In genomic region chr2L:14047170-14047632, dm6 we compare ENCODE assay signal across 1 fruit fly cellular context.
A peak's percentile ranks its signal among the peaks of the same experiment; 100 is the strongest.
TF ChIP-seq lines count a peak whose summit lies in the region.

Gene NimC4 (plus strand): TSS chr2L:14047582.

TF ChIP-seq in whole organism, embryonic, 481 proteins besides CTCF, POLR2A, EP300 and RAD21 (continued from another document and continues in another):
- TF ChIP-seq CG2129 (GFP tag; IDR thresholded peaks at IDR 0.05; lab: Robert Waterston, UW; ENCODE audit: partially characterized antibody) (no peak), CG6175 (GFP tag; IDR thresholded peaks at IDR 0.05; lab: Robert Waterston, UW) (no peak), CG11504 (tag; optimal IDR thresholded peaks at IDR 0.05; lab: Kevin White, UChicago) (peak; percentile 57), tgo (GFP tag; IDR thresholded peaks at IDR 0.05; lab: Robert Waterston, UW) (peak; percentile 71), bigmax (GFP tag; optimal IDR thresholded peaks at IDR 0.05; lab: Kevin White, UChicago) (no peak), CG7786 (GFP tag; optimal IDR thresholded peaks at IDR 0.05; lab: Kevin White, UChicago) (peak; percentile 73), bbx (GFP tag; IDR thresholded peaks at IDR 0.05; lab: Robert Waterston, UW; ENCODE audit: partially characterized antibody) (no peak), tio (GFP tag; optimal IDR thresholded peaks at IDR 0.05; lab: Kevin White, UChicago) (peak; percentile 80), fd96Cb (tag; optimal IDR thresholded peaks at IDR 0.05; lab: Kevin White, UChicago) (peak; percentile 79), CG10565 (GFP tag; optimal IDR thresholded peaks at IDR 0.05; lab: Kevin White, UChicago) (peak; percentile 45), Hr39 (optimal IDR thresholded peaks at IDR 0.05; lab: Kevin White, UChicago) (no peak), CoRest (tag; optimal IDR thresholded peaks at IDR 0.05; lab: Kevin White, UChicago) (peak; percentile 66), Awh (GFP tag; IDR thresholded peaks at IDR 0.05; lab: Robert Waterston, UW) (peak; percentile 49; the same call in 1 of the 2 replicates), twi (tag; optimal IDR thresholded peaks at IDR 0.05; lab: Kevin White, UChicago) (peak; percentile 77), Fer2 (tag; optimal IDR thresholded peaks at IDR 0.05; lab: Kevin White, UChicago) (no peak), CG7928 (GFP tag; optimal IDR thresholded peaks at IDR 0.05; lab: Kevin White, UChicago) (no peak), aop (GFP tag; IDR thresholded peaks at IDR 0.05; lab: Robert Waterston, UW) (peak; percentile 50), HLHmδ (GFP tag; optimal IDR thresholded peaks at IDR 0.05; lab: Kevin White, UChicago) (no peak), hkb (optimal IDR thresholded peaks at IDR 0.05; lab: Kevin White, UChicago) (no peak), hkb (GFP tag; IDR thresholded peaks at IDR 0.05; lab: Robert Waterston, UW) (peak; percentile 69), Hey (tag; optimal IDR thresholded peaks at IDR 0.05; lab: Kevin White, UChicago) (no peak), CG13296 (GFP tag; optimal IDR thresholded peaks at IDR 0.05; lab: Kevin White, UChicago) (no peak), MTF-1 (GFP tag; optimal IDR thresholded peaks at IDR 0.05; lab: Kevin White, UChicago; ENCODE audit: borderline replicate concordance) (peak; percentile 69), HmgD (GFP tag; optimal IDR thresholded peaks at IDR 0.05; lab: Kevin White, UChicago) (no peak), CG4820 (GFP tag; optimal IDR thresholded peaks at IDR 0.05; lab: Kevin White, UChicago) (peak; percentile 89), CG6654 (GFP tag; optimal IDR thresholded peaks at IDR 0.05; lab: Kevin White, UChicago) (no peak), pros (GFP tag; optimal IDR thresholded peaks at IDR 0.05; lab: Kevin White, UChicago) (peak; percentile 20), HHEX (GFP tag; optimal IDR thresholded peaks at IDR 0.05; lab: Kevin White, UChicago) (peak; percentile 12), gsb-n (tag; optimal IDR thresholded peaks at IDR 0.05; lab: Kevin White, UChicago) (peak; percentile 80), ara (GFP tag; IDR thresholded peaks at IDR 0.05; lab: Robert Waterston, UW) (peak; percentile 97), phol (tag; optimal IDR thresholded peaks at IDR 0.05; lab: Kevin White, UChicago) (peak; percentile 90), ken (GFP tag; IDR thresholded peaks at IDR 0.05; lab: Robert Waterston, UW) (peak; percentile 41; the same call in 1 of the 3 replicates), trh (GFP tag; optimal IDR thresholded peaks at IDR 0.05; lab: Kevin White, UChicago) (peak; percentile 58), CG10462 (GFP tag; optimal IDR thresholded peaks at IDR 0.05; lab: Kevin White, UChicago) (peak; percentile 82), CG13624 (GFP tag; optimal IDR thresholded peaks at IDR 0.05; lab: Kevin White, UChicago) (peak; percentile 32), Chrac-16 (GFP tag; optimal IDR thresholded peaks at IDR 0.05; lab: Kevin White, UChicago) (peak; percentile 89), zf30C (GFP tag; optimal IDR thresholded peaks at IDR 0.05; lab: Kevin White, UChicago) (peak; percentile 92), grau (tag; optimal IDR thresholded peaks at IDR 0.05; lab: Kevin White, UChicago) (peak; percentile 70), hth (optimal IDR thresholded peaks at IDR 0.05; lab: Kevin White, UChicago) (no peak), CG6683 (GFP tag; optimal IDR thresholded peaks at IDR 0.05; lab: Kevin White, UChicago) (no peak), gsb (GFP tag; IDR thresholded peaks at IDR 0.05; lab: Robert Waterston, UW) (no peak), NC2α (GFP tag; optimal IDR thresholded peaks at IDR 0.05; lab: Kevin White, UChicago) (peak; percentile 57), z (GFP tag; IDR thresholded peaks at IDR 0.05; lab: Robert Waterston, UW) (peak; percentile 56; the same call in 1 of the 3 replicates), ems (GFP tag; optimal IDR thresholded peaks at IDR 0.05; lab: Kevin White, UChicago) (peak; percentile 55), CG14667 (GFP tag; IDR thresholded peaks at IDR 0.05; lab: Robert Waterston, UW) (peak; percentile 61; the same call in 1 of the 2 replicates), en (GFP tag; optimal IDR thresholded peaks at IDR 0.05; lab: Kevin White, UChicago) (peak; percentile 64), ro (GFP tag; IDR thresholded peaks at IDR 0.05; lab: Robert Waterston, UW) (peak; percentile 30; the same call in 1 of the 2 replicates), BtbVII (GFP tag; optimal IDR thresholded peaks at IDR 0.05; lab: Kevin White, UChicago) (no peak), CG15696 (tag; optimal IDR thresholded peaks at IDR 0.05; lab: Kevin White, UChicago) (peak; percentile 99), D (optimal IDR thresholded peaks at IDR 0.05; lab: Kevin White, UChicago) (no peak), D (GFP tag; optimal IDR thresholded peaks at IDR 0.05; lab: Kevin White, UChicago) (peak; percentile 79), CG12299 (tag; optimal IDR thresholded peaks at IDR 0.05; lab: Kevin White, UChicago) (no peak), CG2120 (GFP tag; optimal IDR thresholded peaks at IDR 0.05; lab: Kevin White, UChicago) (no peak), Mes4 (GFP tag; optimal IDR thresholded peaks at IDR 0.05; lab: Kevin White, UChicago) (peak; percentile 63), CG7556 (GFP tag; optimal IDR thresholded peaks at IDR 0.05; lab: Kevin White, UChicago) (peak; percentile 73), da (GFP tag; optimal IDR thresholded peaks at IDR 0.05; lab: Kevin White, UChicago) (peak; percentile 36), CkIIα-i1 (GFP tag; IDR thresholded peaks at IDR 0.05; lab: Robert Waterston, UW) (no peak), nmo (GFP tag; optimal IDR thresholded peaks at IDR 0.05; lab: Kevin White, UChicago) (peak; percentile 85), tin (GFP tag; optimal IDR thresholded peaks at IDR 0.05; lab: Kevin White, UChicago) (peak; percentile 85), Bgb (GFP tag; IDR thresholded peaks at IDR 0.05; lab: Robert Waterston, UW; ENCODE audit: partially characterized antibody) (no peak), Antp (GFP tag; optimal IDR thresholded peaks at IDR 0.05; lab: Kevin White, UChicago) (peak; percentile 77), CG13424 (tag; optimal IDR thresholded peaks at IDR 0.05; lab: Kevin White, UChicago) (peak; percentile 61), Blimp-1 (GFP tag; optimal IDR thresholded peaks at IDR 0.05; lab: Kevin White, UChicago) (peak; percentile 54), mam (GFP tag; optimal IDR thresholded peaks at IDR 0.05; lab: Kevin White, UChicago) (peak; percentile 55), ind (GFP tag; optimal IDR thresholded peaks at IDR 0.05; lab: Kevin White, UChicago) (peak; percentile 15), Scr (GFP tag; IDR thresholded peaks at IDR 0.05; lab: Robert Waterston, UW; ENCODE audit: partially characterized antibody) (no peak), jing (GFP tag; optimal IDR thresholded peaks at IDR 0.05; lab: Kevin White, UChicago) (peak; percentile 51), CG17385 (GFP tag; optimal IDR thresholded peaks at IDR 0.05; lab: Kevin White, UChicago) (peak; percentile 42), Bdp1 (GFP tag; optimal IDR thresholded peaks at IDR 0.05; lab: Kevin White, UChicago) (peak; percentile 59), prd (optimal IDR thresholded peaks at IDR 0.05; lab: Kevin White, UChicago) (no peak), prd (GFP tag; IDR thresholded peaks at IDR 0.05; lab: Robert Waterston, UW) (peak; percentile 99), zen (tag; optimal IDR thresholded peaks at IDR 0.05; lab: Kevin White, UChicago) (peak; percentile 99), CG3847 (GFP tag; IDR thresholded peaks at IDR 0.05; lab: Robert Waterston, UW) (no peak), CG18599 (GFP tag; optimal IDR thresholded peaks at IDR 0.05; lab: Kevin White, UChicago) (peak; percentile 51), dmrt11E (tag; optimal IDR thresholded peaks at IDR 0.05; lab: Kevin White, UChicago) (peak; percentile 98), row (GFP tag; IDR thresholded peaks at IDR 0.05; lab: Robert Waterston, UW) (peak; percentile 77), rib (GFP tag; IDR thresholded peaks at IDR 0.05; lab: Robert Waterston, UW) (no peak), Adf1 (GFP tag; IDR thresholded peaks at IDR 0.05; lab: Robert Waterston, UW) (no peak), CG17328 (GFP tag; IDR thresholded peaks at IDR 0.05; lab: Robert Waterston, UW) (peak; percentile 87), fru (optimal IDR thresholded peaks at IDR 0.05; lab: Kevin White, UChicago) (no peak), Pdp1 (GFP tag; optimal IDR thresholded peaks at IDR 0.05; lab: Kevin White, UChicago) (peak; percentile 74 to 83), bab2 (GFP tag; optimal IDR thresholded peaks at IDR 0.05; lab: Kevin White, UChicago) (peak; percentile 65), bowl (GFP tag; IDR thresholded peaks at IDR 0.05; lab: Robert Waterston, UW) (no peak), vvl (GFP tag; IDR thresholded peaks at IDR 0.05; lab: Robert Waterston, UW) (peak; percentile 82), CG2678 (tag; optimal IDR thresholded peaks at IDR 0.05; lab: Kevin White, UChicago) (peak; percentile 64), yki (optimal IDR thresholded peaks at IDR 0.05; lab: Kevin White, UChicago) (no peak), chinmo (GFP tag; IDR thresholded peaks at IDR 0.05; lab: Robert Waterston, UW; ENCODE audit: partially characterized antibody) (no peak), CG17361 (GFP tag; IDR thresholded peaks at IDR 0.05; lab: Robert Waterston, UW) (peak; percentile 83), Nf-YA (GFP tag; IDR thresholded peaks at IDR 0.05; lab: Robert Waterston, UW) (no peak), CG42726 (GFP tag; IDR thresholded peaks at IDR 0.05; lab: Robert Waterston, UW; ENCODE audit: partially characterized antibody) (no peak), CG6791 (GFP tag; IDR thresholded peaks at IDR 0.05; lab: Robert Waterston, UW; ENCODE audit: partially characterized antibody) (no peak), Mad (GFP tag; optimal IDR thresholded peaks at IDR 0.05; lab: Kevin White, UChicago) (peak; percentile 67), H2.0 (GFP tag; IDR thresholded peaks at IDR 0.05; lab: Robert Waterston, UW) (peak; percentile 70), CG8478 (optimal IDR thresholded peaks at IDR 0.05; lab: Kevin White, UChicago) (no peak), CG7987 (GFP tag; optimal IDR thresholded peaks at IDR 0.05; lab: Kevin White, UChicago) (no peak), CG11696 (GFP tag; IDR thresholded peaks at IDR 0.05; lab: Robert Waterston, UW) (0 out of 2 replicates have a peak, but pooled peaks have one; percentile 39), cato (GFP tag; optimal IDR thresholded peaks at IDR 0.05; lab: Kevin White, UChicago; ENCODE audit: borderline replicate concordance) (peak; percentile 60), stc (GFP tag; IDR thresholded peaks at IDR 0.05; lab: Robert Waterston, UW) (peak; percentile 66; the same call in 1 of the 2 replicates), sim (GFP tag; IDR thresholded peaks at IDR 0.05; lab: Robert Waterston, UW) (peak; percentile 84), Trl (optimal IDR thresholded peaks at IDR 0.05; lab: Kevin White, UChicago) (no peak), Trl (GFP tag; optimal IDR thresholded peaks at IDR 0.05; lab: Kevin White, UChicago) (peak; percentile 81), tup (GFP tag; optimal IDR thresholded peaks at IDR 0.05; lab: Kevin White, UChicago) (peak; percentile 33), inv (GFP tag; IDR thresholded peaks at IDR 0.05; lab: Robert Waterston, UW; ENCODE audit: partially characterized antibody) (no peak), CG9727 (GFP tag; optimal IDR thresholded peaks at IDR 0.05; lab: Kevin White, UChicago) (peak; percentile 97), jigr1 (GFP tag; IDR thresholded peaks at IDR 0.05; lab: Robert Waterston, UW) (no peak), ttk (GFP tag; IDR thresholded peaks at IDR 0.05; lab: Robert Waterston, UW) (peak; percentile 53; the same call in 1 of the 2 replicates), Hr51 (GFP tag; optimal IDR thresholded peaks at IDR 0.05; lab: Kevin White, UChicago) (peak; percentile 14 to 84), Side (GFP tag; optimal IDR thresholded peaks at IDR 0.05; lab: Kevin White, UChicago) (peak; percentile 75), lmd (GFP tag; IDR thresholded peaks at IDR 0.05; lab: Robert Waterston, UW) (peak; percentile 65), Meics (GFP tag; optimal IDR thresholded peaks at IDR 0.05; lab: Kevin White, UChicago) (no peak), HLH54F (GFP tag; optimal IDR thresholded peaks at IDR 0.05; lab: Kevin White, UChicago) (peak; percentile 45), CG1602 (GFP tag; optimal IDR thresholded peaks at IDR 0.05; lab: Kevin White, UChicago) (peak; percentile 85), Six4 (GFP tag; optimal IDR thresholded peaks at IDR 0.05; lab: Kevin White, UChicago) (peak; percentile 65), CG14860 (GFP tag; IDR thresholded peaks at IDR 0.05; lab: Robert Waterston, UW; ENCODE audit: partially characterized antibody) (no peak), CG9932 (GFP tag; IDR thresholded peaks at IDR 0.05; lab: Robert Waterston, UW) (no peak), Oli (tag; optimal IDR thresholded peaks at IDR 0.05; lab: Kevin White, UChicago) (peak; percentile 60), CG3281 (GFP tag; optimal IDR thresholded peaks at IDR 0.05; lab: Kevin White, UChicago) (no peak), tll (GFP tag; optimal IDR thresholded peaks at IDR 0.05; lab: Kevin White, UChicago) (peak; percentile 9 to 89), Nf-YC (tag; optimal IDR thresholded peaks at IDR 0.05; lab: Kevin White, UChicago) (no peak), CG4730 (GFP tag; IDR thresholded peaks at IDR 0.05; lab: Robert Waterston, UW) (peak; percentile 68), CG12104 (GFP tag; optimal IDR thresholded peaks at IDR 0.05; lab: Kevin White, UChicago) (peak; percentile 58), lilli (GFP tag; optimal IDR thresholded peaks at IDR 0.05; lab: Kevin White, UChicago) (peak; percentile 77), CG18764 (GFP tag; optimal IDR thresholded peaks at IDR 0.05; lab: Kevin White, UChicago) (peak; percentile 52), CG17612 (GFP tag; IDR thresholded peaks at IDR 0.05; lab: Robert Waterston, UW) (no peak), CG30020 (tag; optimal IDR thresholded peaks at IDR 0.05; lab: Kevin White, UChicago) (no peak), Hmx (GFP tag; optimal IDR thresholded peaks at IDR 0.05; lab: Kevin White, UChicago) (no peak), pho (GFP tag; optimal IDR thresholded peaks at IDR 0.05; lab: Kevin White, UChicago) (no peak), CG1233 (GFP tag; optimal IDR thresholded peaks at IDR 0.05; lab: Kevin White, UChicago) (peak; percentile 81), CG11456 (GFP tag; IDR thresholded peaks at IDR 0.05; lab: Robert Waterston, UW) (no peak), CG1603 (tag; optimal IDR thresholded peaks at IDR 0.05; lab: Kevin White, UChicago) (peak; percentile 94), nerfin-2 (GFP tag; IDR thresholded peaks at IDR 0.05; lab: Robert Waterston, UW; ENCODE audit: partially characterized antibody) (no peak), insv (GFP tag; optimal IDR thresholded peaks at IDR 0.05; lab: Kevin White, UChicago) (no peak), CG15011 (GFP tag; optimal IDR thresholded peaks at IDR 0.05; lab: Kevin White, UChicago) (peak; percentile 37)
